Worm (Caenorhabditis elegans): ENCODE measurements around the gene B0280.7.

B0280.7 gene

ce11 chrIII:7081488-7081887 is 30.2 kb downstream of the B0280.7 start:
- no peak for TF ChIP-seq hmbx-1 (tag; optimal IDR thresholded peaks at IDR 0.05)
- TF ChIP-seq ama-1 (optimal IDR thresholded peaks at IDR 0.05), result no peak
- no peak for TF ChIP-seq scrt-1 (GFP tag; IDR thresholded peaks at IDR 0.05)
- no peak for TF ChIP-seq hnd-1 (tag; optimal IDR thresholded peaks at IDR 0.05)
- no peak for TF ChIP-seq ceh-36 (tag; optimal IDR thresholded peaks at IDR 0.05)
- no peak for TF ChIP-seq F13C5.2 (tag; optimal IDR thresholded peaks at IDR 0.05)
- TF ChIP-seq ceh-13 (GFP tag; optimal IDR thresholded peaks at IDR 0.05), result no peak
- TF ChIP-seq ets-7 (tag; optimal IDR thresholded peaks at IDR 0.05), result no peak
- TF ChIP-seq hmg-4 (GFP tag; optimal IDR thresholded peaks at IDR 0.05), result no peak
- no peak for TF ChIP-seq B0310.2 (tag; optimal IDR thresholded peaks at IDR 0.05)
- TF ChIP-seq sea-1 (GFP tag; conservative IDR thresholded peaks at IDR 0.05), result no peak
- TF ChIP-seq flt-1 (GFP tag; IDR thresholded peaks at IDR 0.05), result no peak
- TF ChIP-seq pes-1 (GFP tag; IDR thresholded peaks at IDR 0.05), result no peak
- TF ChIP-seq tbx-11 (GFP tag; IDR thresholded peaks at IDR 0.05), result no peak
- no peak for TF ChIP-seq tbx-37 (GFP tag; conservative IDR thresholded peaks at IDR 0.05)
- no peak for TF ChIP-seq aly-1 (tag; optimal IDR thresholded peaks at IDR 0.05)
- TF ChIP-seq tra-4 (tag; optimal IDR thresholded peaks at IDR 0.05), result no peak

ce11 chrIII:7080689-7081088 is 31.0 kb downstream of the B0280.7 start, which contains the start of gene ZK418.7:
Gene ZK418.7 (minus strand): TSS chrIII:7080789.
- TF ChIP-seq ceh-36 (tag; optimal IDR thresholded peaks at IDR 0.05) (no peak), ets-7 (tag; optimal IDR thresholded peaks at IDR 0.05) (no peak), F13C5.2 (tag; optimal IDR thresholded peaks at IDR 0.05) (no peak), ama-1 (optimal IDR thresholded peaks at IDR 0.05) (no peak), tbx-37 (GFP tag; conservative IDR thresholded peaks at IDR 0.05) (no peak), hmg-4 (GFP tag; optimal IDR thresholded peaks at IDR 0.05) (no peak), B0310.2 (tag; optimal IDR thresholded peaks at IDR 0.05) (no peak), flt-1 (GFP tag; IDR thresholded peaks at IDR 0.05) (no peak), hmbx-1 (tag; optimal IDR thresholded peaks at IDR 0.05) (no peak), scrt-1 (GFP tag; IDR thresholded peaks at IDR 0.05) (no peak), tra-4 (tag; optimal IDR thresholded peaks at IDR 0.05) (no peak), tbx-11 (GFP tag; IDR thresholded peaks at IDR 0.05) (no peak), hnd-1 (tag; optimal IDR thresholded peaks at IDR 0.05) (no peak), ceh-13 (GFP tag; optimal IDR thresholded peaks at IDR 0.05) (no peak), sea-1 (GFP tag; conservative IDR thresholded peaks at IDR 0.05) (no peak), aly-1 (tag; optimal IDR thresholded peaks at IDR 0.05) (no peak), pes-1 (GFP tag; IDR thresholded peaks at IDR 0.05) (no peak)

ce11 chrIII:7078737-7079136 is 33.0 kb downstream of the B0280.7 start, which contains the start of gene ZK418.6:
Gene ZK418.6 (minus strand): TSS chrIII:7078837.
- TF ChIP-seq pes-1 (GFP tag; IDR thresholded peaks at IDR 0.05) (no peak), tra-4 (tag; optimal IDR thresholded peaks at IDR 0.05) (no peak), hmg-4 (GFP tag; optimal IDR thresholded peaks at IDR 0.05) (no peak), hnd-1 (tag; optimal IDR thresholded peaks at IDR 0.05) (no peak), sea-1 (GFP tag; conservative IDR thresholded peaks at IDR 0.05) (no peak), F13C5.2 (tag; optimal IDR thresholded peaks at IDR 0.05) (no peak), ets-7 (tag; optimal IDR thresholded peaks at IDR 0.05) (no peak), aly-1 (tag; optimal IDR thresholded peaks at IDR 0.05) (no peak)

- no peak for TF ChIP-seq flt-1 (GFP tag; IDR thresholded peaks at IDR 0.05)
- no peak for TF ChIP-seq tbx-37 (GFP tag; conservative IDR thresholded peaks at IDR 0.05)
- TF ChIP-seq scrt-1 (GFP tag; IDR thresholded peaks at IDR 0.05), result no peak
- no peak for TF ChIP-seq ets-7 (tag; optimal IDR thresholded peaks at IDR 0.05)
- TF ChIP-seq tra-4 (tag; optimal IDR thresholded peaks at IDR 0.05), result no peak
- TF ChIP-seq hmbx-1 (tag; optimal IDR thresholded peaks at IDR 0.05), result no peak
- no peak for TF ChIP-seq hmg-4 (GFP tag; optimal IDR thresholded peaks at IDR 0.05)
- TF ChIP-seq B0310.2 (tag; optimal IDR thresholded peaks at IDR 0.05), result no peak
- TF ChIP-seq ceh-13 (GFP tag; optimal IDR thresholded peaks at IDR 0.05), result no peak
- no peak for TF ChIP-seq sea-1 (GFP tag; conservative IDR thresholded peaks at IDR 0.05)
- no peak for TF ChIP-seq F13C5.2 (tag; optimal IDR thresholded peaks at IDR 0.05)
- TF ChIP-seq ama-1 (optimal IDR thresholded peaks at IDR 0.05), result no peak
Measured at ce11 chrIII:7076386-7076785, 35.3 kb downstream of the B0280.7 start, which contains the start of gene ZK418.13. Gene ZK418.13 (minus strand): TSS chrIII:7076486.

ce11 chrIII:7073801-7074386 is 37.8 kb downstream of the B0280.7 start, which contains the start of gene ZK418.5:
Gene ZK418.5 (minus strand): TSS chrIII:7073851.
- TF ChIP-seq hmg-4 (GFP tag; optimal IDR thresholded peaks at IDR 0.05), result no peak
- TF ChIP-seq F13C5.2 (tag; optimal IDR thresholded peaks at IDR 0.05), result peak; percentile 60

- TF ChIP-seq aly-1 (tag; optimal IDR thresholded peaks at IDR 0.05), result no peak
- TF ChIP-seq ets-7 (tag; optimal IDR thresholded peaks at IDR 0.05), result no peak
- no peak for TF ChIP-seq ceh-13 (GFP tag; optimal IDR thresholded peaks at IDR 0.05)
- no peak for TF ChIP-seq ama-1 (optimal IDR thresholded peaks at IDR 0.05)
- TF ChIP-seq pes-1 (GFP tag; IDR thresholded peaks at IDR 0.05), result no peak
- no peak for TF ChIP-seq B0310.2 (tag; optimal IDR thresholded peaks at IDR 0.05)
- no peak for TF ChIP-seq tbx-11 (GFP tag; IDR thresholded peaks at IDR 0.05)
- no peak for TF ChIP-seq tbx-37 (GFP tag; conservative IDR thresholded peaks at IDR 0.05)
- no peak for TF ChIP-seq flt-1 (GFP tag; IDR thresholded peaks at IDR 0.05)
- no peak for TF ChIP-seq tra-4 (tag; optimal IDR thresholded peaks at IDR 0.05)
Measured at ce11 chrIII:7072452-7072851, 39.2 kb downstream of the B0280.7 start, which contains the start of gene lin-37. Gene lin-37 (minus strand): TSS chrIII:7072552.

- no peak for TF ChIP-seq hnd-1 (tag; optimal IDR thresholded peaks at IDR 0.05)
- no peak for TF ChIP-seq ceh-36 (tag; optimal IDR thresholded peaks at IDR 0.05)
- no peak for TF ChIP-seq ama-1 (optimal IDR thresholded peaks at IDR 0.05)
- no peak for TF ChIP-seq scrt-1 (GFP tag; IDR thresholded peaks at IDR 0.05)
- TF ChIP-seq hmg-4 (GFP tag; optimal IDR thresholded peaks at IDR 0.05), result no peak
- no peak for TF ChIP-seq tra-4 (tag; optimal IDR thresholded peaks at IDR 0.05)
- no peak for TF ChIP-seq flt-1 (GFP tag; IDR thresholded peaks at IDR 0.05)
- TF ChIP-seq aly-1 (tag; optimal IDR thresholded peaks at IDR 0.05), result no peak
- no peak for TF ChIP-seq hmbx-1 (tag; optimal IDR thresholded peaks at IDR 0.05)
- no peak for TF ChIP-seq B0310.2 (tag; optimal IDR thresholded peaks at IDR 0.05)
- no peak for TF ChIP-seq pes-1 (GFP tag; IDR thresholded peaks at IDR 0.05)
- no peak for TF ChIP-seq ceh-13 (GFP tag; optimal IDR thresholded peaks at IDR 0.05)
- TF ChIP-seq tbx-11 (GFP tag; IDR thresholded peaks at IDR 0.05), result no peak
- TF ChIP-seq ets-7 (tag; optimal IDR thresholded peaks at IDR 0.05), result no peak
- TF ChIP-seq sea-1 (GFP tag; conservative IDR thresholded peaks at IDR 0.05), result no peak
- no peak for TF ChIP-seq F13C5.2 (tag; optimal IDR thresholded peaks at IDR 0.05)
- TF ChIP-seq tbx-37 (GFP tag; conservative IDR thresholded peaks at IDR 0.05), result no peak
Measured at ce11 chrIII:7069981-7070380, 41.7 kb downstream of the B0280.7 start, which contains the start of gene tmem-17. Gene tmem-17 (plus strand): TSS chrIII:7070281.
